Fruit fly (Drosophila melanogaster): Measurements from ENCODE around the gene Lrch.
A peak's percentile ranks its signal among the peaks of the same experiment; 100 is the strongest.

dm6 chr2L:17430602-17431358 is 46.9 kb upstream of the Lrch start:
- TF ChIP-seq Gug (GFP tag; IDR thresholded peaks at IDR 0.05): no peak
- TF ChIP-seq CG6163 (GFP tag; IDR thresholded peaks at IDR 0.05): peak; percentile 10; the same call in 2 of the 3 replicates
- TF ChIP-seq Ets21C (GFP tag; optimal IDR thresholded peaks at IDR 0.05): no peak
- no peak for TF ChIP-seq CG11902 (GFP tag; optimal IDR thresholded peaks at IDR 0.05)
